Fruit fly (Drosophila melanogaster) whole organism, pupa: ENCODE data around the gene eIF4E4.
A peak's percentile ranks its signal among the peaks of the same experiment; 100 is the strongest.

Source experiments
- CG10348 ChIP-seq: fragments of 200-800 bp; sonication (Bioruptor generic); IDR thresholded peaks from 2 replicates; pipeline ENCODE4 v1.3.6; 2022; ENCODE audit warnings: missing biosample characterization, missing genetic modification characterization
- CG12605 ChIP-seq: fragments of 200-800 bp; sonication (Bioruptor generic); IDR thresholded peaks from 2 replicates; pipeline ENCODE4 v1.3.6; 2022; ENCODE audit warnings: missing biosample characterization, missing genetic modification characterization
- CG13204 ChIP-seq: fragments of 200-800 bp; sonication (Bioruptor generic); optimal IDR thresholded peaks from 2 replicates; lab custom pipeline; 2018; ENCODE audit warnings: missing biosample characterization, mild to moderate bottlenecking, missing genetic modification characterization, moderate library complexity
- CG14655 ChIP-seq: fragments of 200-800 bp; sonication (Bioruptor generic); optimal IDR thresholded peaks from 3 replicates; lab custom pipeline; 2017; ENCODE audit warnings: mild to moderate bottlenecking, missing biosample characterization, missing genetic modification reagents, missing genetic modification characterization
- CG15710 ChIP-seq: fragments of 200-800 bp; sonication (Bioruptor generic); optimal IDR thresholded peaks from 2 replicates; lab custom pipeline; 2018; ENCODE audit warnings: missing biosample characterization, mild to moderate bottlenecking, missing genetic modification characterization, moderate library complexity
- CG17806 ChIP-seq: fragments of 200-800 bp; sonication (Bioruptor generic); optimal IDR thresholded peaks from 2 replicates; lab custom pipeline; 2018; ENCODE audit warnings: missing biosample characterization, mild to moderate bottlenecking, missing genetic modification characterization, moderate library complexity
- CG32121 ChIP-seq: fragments of 200-800 bp; sonication (Bioruptor generic); IDR thresholded peaks from 2 replicates; pipeline ENCODE4 v1.3.6; 2022; ENCODE audit warnings: missing biosample characterization, missing genetic modification characterization
- CG34367 ChIP-seq: fragments of 200-800 bp; sonication (Bioruptor generic); optimal IDR thresholded peaks from 2 replicates; lab custom pipeline; 2018; ENCODE audit warnings: missing biosample characterization, mild to moderate bottlenecking, missing genetic modification characterization
- CG4496 ChIP-seq: fragments of 200-800 bp; sonication (Bioruptor generic); IDR thresholded peaks from 3 replicates; pipeline ENCODE4 v1.3.6; 2022; ENCODE audit warnings: missing biosample characterization, missing genetic modification characterization
- CG8159 ChIP-seq: fragments of 200-800 bp; sonication (Bioruptor generic); optimal IDR thresholded peaks from 3 replicates; lab custom pipeline; 2018; ENCODE audit warnings: missing biosample characterization, mild to moderate bottlenecking, missing genetic modification characterization, moderate library complexity
- CG8301 ChIP-seq: fragments of 200-800 bp; sonication (Bioruptor generic); optimal IDR thresholded peaks from 2 replicates; lab custom pipeline; 2018; ENCODE audit warnings: missing biosample characterization, mild to moderate bottlenecking, missing genetic modification characterization
- CG9948 ChIP-seq: fragments of 200-800 bp; sonication (Bioruptor generic); optimal IDR thresholded peaks from 2 replicates; lab custom pipeline; 2018; ENCODE audit warnings: missing biosample characterization, mild to moderate bottlenecking, missing genetic modification characterization, moderate library complexity
- D1 ChIP-seq: fragments of 200-800 bp; sonication (Bioruptor generic); optimal IDR thresholded peaks from 2 replicates; lab custom pipeline; 2018; ENCODE audit warnings: missing biosample characterization, mild to moderate bottlenecking, missing genetic modification characterization, moderate library complexity
- EcR ChIP-seq: fragments of 200-800 bp; sonication (Bioruptor generic); optimal IDR thresholded peaks from 3 replicates; lab custom pipeline; 2019; ENCODE audit warnings: missing biosample characterization, missing genetic modification characterization, mild to moderate bottlenecking, moderate library complexity, missing genetic modification reagents
- Ets98B ChIP-seq: fragments of 200-800 bp; sonication (Bioruptor generic); IDR thresholded peaks from 2 replicates; pipeline ENCODE4 v1.3.6; 2022; ENCODE audit warnings: missing biosample characterization, missing genetic modification characterization
- Pif1A ChIP-seq: fragments of 200-800 bp; sonication (Bioruptor generic); optimal IDR thresholded peaks from 3 replicates; lab custom pipeline; 2016; ENCODE audit warnings: missing biosample characterization, missing genetic modification characterization
- Pif1B ChIP-seq: fragments of 200-800 bp; sonication (Bioruptor generic); optimal IDR thresholded peaks from 3 replicates; lab custom pipeline; 2016; ENCODE audit warnings: missing biosample characterization, missing genetic modification characterization
- Snoo ChIP-seq: fragments of 200-800 bp; sonication (Bioruptor generic); optimal IDR thresholded peaks from 3 replicates; lab custom pipeline; 2017; ENCODE audit warnings: missing biosample characterization, mild to moderate bottlenecking, missing genetic modification characterization, inconsistent platforms
- fd96Ca ChIP-seq: fragments of 200-800 bp; sonication (Bioruptor generic); IDR thresholded peaks from 3 replicates; pipeline ENCODE4 v1.3.6; 2022; ENCODE audit warnings: missing biosample characterization, missing genetic modification characterization
- gl ChIP-seq: fragments of 200-800 bp; sonication (Bioruptor generic); optimal IDR thresholded peaks from 2 replicates; lab custom pipeline; 2018; ENCODE audit warnings: missing biosample characterization, mild to moderate bottlenecking, missing genetic modification characterization
- rn ChIP-seq: fragments of 200-800 bp; sonication (Bioruptor generic); IDR thresholded peaks from 2 replicates; pipeline ENCODE4 v1.3.6; 2022; ENCODE audit warnings: missing biosample characterization, missing genetic modification characterization

eIF4E4 gene

dm6 chr3L:6703368-6703807 is 37.9 kb upstream of the eIF4E4 start, which contains the start of gene SP1173:
TSS of gene SP1173 (minus strand) at chr3L:6703521.
- TF ChIP-seq CG14655 (GFP tag; lab: Kevin White, UChicago): no peak
- TF ChIP-seq CG32121 (GFP tag; lab: Robert Waterston, UW): peak; percentile 61; the same call in 1 of the 2 replicates
- peak; percentile 74; the same call in 2 of the 3 replicates for TF ChIP-seq CG4496 (GFP tag; lab: Robert Waterston, UW)
- no peak for TF ChIP-seq gl (tag; lab: Kevin White, UChicago)
- TF ChIP-seq CG8301 (tag; lab: Kevin White, UChicago): no peak
- TF ChIP-seq CG9948 (tag; lab: Kevin White, UChicago): no peak
- TF ChIP-seq Pif1B (GFP tag; lab: Kevin White, UChicago): no peak
- no peak for TF ChIP-seq Pif1A
- no peak; the same call in 2 of the 3 replicates for TF ChIP-seq fd96Ca (GFP tag; lab: Robert Waterston, UW)
- no peak for TF ChIP-seq CG10348 (GFP tag; lab: Robert Waterston, UW)
- TF ChIP-seq CG8159 (tag; lab: Kevin White, UChicago): no peak
- peak; percentile 68; the same call in 1 of the 2 replicates for TF ChIP-seq Ets98B (GFP tag; lab: Robert Waterston, UW)
- no peak for TF ChIP-seq CG34367
- TF ChIP-seq CG15710 (tag; lab: Kevin White, UChicago): no peak
- TF ChIP-seq CG17806 (tag; lab: Kevin White, UChicago): no peak
- peak; percentile 56 for TF ChIP-seq CG12605 (GFP tag; lab: Robert Waterston, UW)
- TF ChIP-seq, all 21 proteins: peak for 4

dm6 chr3L:6700962-6701477 is 35.6 kb upstream of the eIF4E4 start:
- TF ChIP-seq CG4496 (GFP tag; lab: Robert Waterston, UW): no peak
- no peak for TF ChIP-seq CG15710 (tag; lab: Kevin White, UChicago)
- TF ChIP-seq rn (GFP tag; lab: Robert Waterston, UW): no peak
- no peak for TF ChIP-seq CG9948 (tag; lab: Kevin White, UChicago)
- no peak for TF ChIP-seq CG14655 (GFP tag; lab: Kevin White, UChicago)
- TF ChIP-seq EcR (GFP tag; lab: Kevin White, UChicago): no peak
- TF ChIP-seq CG34367: no peak
- no peak for TF ChIP-seq Snoo (tag; lab: Kevin White, UChicago)
- no peak for TF ChIP-seq Pif1B (GFP tag; lab: Kevin White, UChicago)
- no peak for TF ChIP-seq fd96Ca (GFP tag; lab: Robert Waterston, UW)
- no peak for TF ChIP-seq CG12605 (GFP tag; lab: Robert Waterston, UW)
- TF ChIP-seq CG8159 (tag; lab: Kevin White, UChicago): no peak
- TF ChIP-seq gl (tag; lab: Kevin White, UChicago): no peak
- no peak for TF ChIP-seq CG17806 (tag; lab: Kevin White, UChicago)
- no peak for TF ChIP-seq CG13204 (GFP tag; lab: Kevin White, UChicago)
- TF ChIP-seq CG10348 (GFP tag; lab: Robert Waterston, UW): no peak

- TF ChIP-seq gl (tag; lab: Kevin White, UChicago) (no peak), CG10348 (GFP tag; lab: Robert Waterston, UW) (no peak), CG14655 (GFP tag; lab: Kevin White, UChicago) (no peak), CG15710 (tag; lab: Kevin White, UChicago) (no peak), CG9948 (tag; lab: Kevin White, UChicago) (no peak), CG8301 (tag; lab: Kevin White, UChicago) (no peak), Ets98B (GFP tag; lab: Robert Waterston, UW) (no peak), CG8159 (tag; lab: Kevin White, UChicago) (no peak), Pif1A (no peak), CG4496 (GFP tag; lab: Robert Waterston, UW) (no peak), D1 (tag; lab: Kevin White, UChicago) (no peak), CG17806 (tag; lab: Kevin White, UChicago) (no peak), EcR (GFP tag; lab: Kevin White, UChicago) (no peak), Pif1B (GFP tag; lab: Kevin White, UChicago) (no peak)
Observed at dm6 chr3L:6697353-6697752, 31.9 kb upstream of the eIF4E4 start.

- TF ChIP-seq CG17806 (tag; lab: Kevin White, UChicago): no peak
- TF ChIP-seq CG13204 (GFP tag; lab: Kevin White, UChicago): no peak
- no peak for TF ChIP-seq CG9948 (tag; lab: Kevin White, UChicago)
- TF ChIP-seq CG34367: no peak
- TF ChIP-seq gl (tag; lab: Kevin White, UChicago): no peak
- no peak for TF ChIP-seq CG4496 (GFP tag; lab: Robert Waterston, UW)
- no peak for TF ChIP-seq CG10348 (GFP tag; lab: Robert Waterston, UW)
- TF ChIP-seq fd96Ca (GFP tag; lab: Robert Waterston, UW): no peak
- no peak for TF ChIP-seq rn (GFP tag; lab: Robert Waterston, UW)
- TF ChIP-seq Snoo (tag; lab: Kevin White, UChicago): no peak
- no peak for TF ChIP-seq Ets98B (GFP tag; lab: Robert Waterston, UW)
- TF ChIP-seq CG12605 (GFP tag; lab: Robert Waterston, UW): no peak
- no peak for TF ChIP-seq EcR (GFP tag; lab: Kevin White, UChicago)
- TF ChIP-seq CG8159 (tag; lab: Kevin White, UChicago): no peak
- no peak for TF ChIP-seq D1 (tag; lab: Kevin White, UChicago)
Observed at dm6 chr3L:6694181-6694580, 28.7 kb upstream of the eIF4E4 start.

dm6 chr3L:6693191-6693590 is 27.8 kb upstream of the eIF4E4 start:
- TF ChIP-seq CG17806 (tag; lab: Kevin White, UChicago) (no peak), CG14655 (GFP tag; lab: Kevin White, UChicago) (peak; percentile 43), fd96Ca (GFP tag; lab: Robert Waterston, UW) (no peak), EcR (GFP tag; lab: Kevin White, UChicago) (no peak), CG15710 (tag; lab: Kevin White, UChicago) (peak; percentile 3), CG34367 (no peak), CG10348 (GFP tag; lab: Robert Waterston, UW) (no peak), Pif1B (GFP tag; lab: Kevin White, UChicago) (no peak), gl (tag; lab: Kevin White, UChicago) (no peak), Ets98B (GFP tag; lab: Robert Waterston, UW) (no peak), CG9948 (tag; lab: Kevin White, UChicago) (peak; percentile 22), CG8159 (tag; lab: Kevin White, UChicago) (peak; percentile 2), CG4496 (GFP tag; lab: Robert Waterston, UW) (0 out of 3 replicates have a peak, but pooled peaks have one; percentile 54), CG13204 (GFP tag; lab: Kevin White, UChicago) (no peak), D1 (tag; lab: Kevin White, UChicago) (no peak), CG32121 (GFP tag; lab: Robert Waterston, UW) (no peak), rn (GFP tag; lab: Robert Waterston, UW) (no peak), Snoo (tag; lab: Kevin White, UChicago) (no peak), CG8301 (tag; lab: Kevin White, UChicago) (peak; percentile 23), Pif1A (no peak), CG12605 (GFP tag; lab: Robert Waterston, UW) (no peak)
